Worm (Caenorhabditis elegans) whole organism, L2 larva: ENCODE measurements around the gene F52C6.2.

Source experiments
- F13H6.1 ChIP-seq: sonication (generic microtip); optimal IDR thresholded peaks from 2 replicates; lab custom pipeline; 2016; ENCODE audit warnings: missing genetic modification characterization, missing compliant biosample characterization
- R02D3.7 ChIP-seq: fragments of 150-350 bp; optimal IDR thresholded peaks from 2 replicates; lab custom pipeline; 2014; ENCODE audit warnings: missing biosample characterization, missing genetic modification characterization
- Y55F3AM.14 ChIP-seq: fragments of 200-800 bp; sonication (Bioruptor generic); optimal IDR thresholded peaks from 2 replicates; lab custom pipeline; 2018; ENCODE audit warnings: mild to moderate bottlenecking, missing genetic modification characterization, missing compliant biosample characterization
- ZK546.5 ChIP-seq: sonication (generic microtip); optimal IDR thresholded peaks from 2 replicates; lab custom pipeline; 2017; ENCODE audit warnings: missing biosample characterization, missing genetic modification characterization
- ama-1 ChIP-seq: fragments of 150-350 bp; optimal IDR thresholded peaks from 2 replicates; lab custom pipeline; 2018; ENCODE audit warnings: inconsistent platforms
- blmp-1 ChIP-seq: sonication (generic microtip); optimal IDR thresholded peaks from 2 replicates; lab custom pipeline; 2017; ENCODE audit warnings: missing genetic modification characterization, mild to moderate bottlenecking, missing compliant biosample characterization, antibody characterized with exemption, moderate library complexity; ENCODE audit not compliant: insufficient read depth
- ceh-82 ChIP-seq: fragments of 150-350 bp; optimal IDR thresholded peaks from 2 replicates; lab custom pipeline; 2014; ENCODE audit warnings: missing biosample characterization, missing genetic modification characterization
- crh-2 ChIP-seq: sonication (generic microtip); optimal IDR thresholded peaks from 2 replicates; lab custom pipeline; 2017; ENCODE audit warnings: missing biosample characterization, missing genetic modification characterization
- dmd-4 ChIP-seq: sonication (generic microtip); optimal IDR thresholded peaks from 2 replicates; lab custom pipeline; 2017; ENCODE audit warnings: missing biosample characterization, missing genetic modification characterization
- elt-1 ChIP-seq: fragments of 150-350 bp; optimal IDR thresholded peaks from 2 replicates; lab custom pipeline; 2014; ENCODE audit warnings: missing biosample characterization, missing genetic modification characterization
- elt-3 ChIP-seq: sonication (generic microtip); optimal IDR thresholded peaks from 2 replicates; lab custom pipeline; 2017; ENCODE audit warnings: missing biosample characterization, missing genetic modification characterization
- fos-1 ChIP-seq: fragments of 150-350 bp; optimal IDR thresholded peaks from 2 replicates; lab custom pipeline; 2014; ENCODE audit warnings: missing biosample characterization, missing genetic modification characterization
- lin-11 ChIP-seq: fragments of 150-350 bp; sonication (generic microtip); optimal IDR thresholded peaks from 2 replicates; lab custom pipeline; 2014; ENCODE audit warnings: missing biosample characterization, missing genetic modification characterization, inconsistent platforms, mixed read lengths
- lin-13 ChIP-seq: fragments of 150-350 bp; optimal IDR thresholded peaks from 2 replicates; lab custom pipeline; 2014; ENCODE audit warnings: missing biosample characterization, missing genetic modification reagents, missing genetic modification characterization
- lsy-2 ChIP-seq, 2 experiments: fragments of 150-350 bp in 1 of 2; sonication (generic microtip) in 1 of 2; optimal IDR thresholded peaks; 2 replicates each; lab custom pipeline; 2014 to 2017; ENCODE audit warnings: missing biosample characterization in 2 of 2, missing genetic modification characterization in 2 of 2
- mab-5 ChIP-seq: fragments of 150-350 bp; optimal IDR thresholded peaks from 2 replicates; lab custom pipeline; 2014; ENCODE audit warnings: missing biosample characterization, missing genetic modification characterization
- mbf-1 ChIP-seq: sonication (generic microtip); optimal IDR thresholded peaks from 2 replicates; lab custom pipeline; 2017; ENCODE audit warnings: missing biosample characterization, missing genetic modification characterization
- nhr-10 ChIP-seq: sonication (generic microtip); optimal IDR thresholded peaks from 2 replicates; lab custom pipeline; 2017; ENCODE audit warnings: missing biosample characterization, missing genetic modification characterization
- nhr-11 ChIP-seq: fragments of 150-350 bp; optimal IDR thresholded peaks from 2 replicates; lab custom pipeline; 2014; ENCODE audit warnings: missing biosample characterization, missing genetic modification characterization
- nhr-129 ChIP-seq: fragments of 150-350 bp; optimal IDR thresholded peaks from 2 replicates; lab custom pipeline; 2014; ENCODE audit warnings: missing biosample characterization, missing genetic modification characterization
- nhr-23 ChIP-seq: fragments of 150-350 bp; optimal IDR thresholded peaks from 2 replicates; lab custom pipeline; 2014; ENCODE audit warnings: missing biosample characterization, missing genetic modification reagents, missing genetic modification characterization
- nhr-237 ChIP-seq: fragments of 150-350 bp; optimal IDR thresholded peaks from 2 replicates; lab custom pipeline; 2014; ENCODE audit warnings: missing biosample characterization, missing genetic modification characterization
- nhr-77 ChIP-seq: fragments of 150-350 bp; optimal IDR thresholded peaks from 2 replicates; lab custom pipeline; 2014; ENCODE audit warnings: missing biosample characterization, missing genetic modification characterization
- sem-4 ChIP-seq: fragments of 150-350 bp; optimal IDR thresholded peaks from 2 replicates; lab custom pipeline; 2014; ENCODE audit warnings: missing biosample characterization, missing genetic modification reagents, missing genetic modification characterization
- skn-1 ChIP-seq: sonication (generic microtip); optimal IDR thresholded peaks from 2 replicates; lab custom pipeline; 2017; ENCODE audit warnings: missing biosample characterization, missing genetic modification characterization
- unc-39 ChIP-seq: fragments of 150-350 bp; optimal IDR thresholded peaks from 2 replicates; lab custom pipeline; 2014; ENCODE audit warnings: missing biosample characterization, missing genetic modification characterization
- unc-55 ChIP-seq: fragments of 150-350 bp; sonication (generic microtip); optimal IDR thresholded peaks from 3 replicates; lab custom pipeline; 2014; ENCODE audit warnings: missing biosample characterization, missing genetic modification reagents, missing genetic modification characterization
- unc-62 ChIP-seq: fragments of 150-350 bp; optimal IDR thresholded peaks from 2 replicates; lab custom pipeline; 2014; ENCODE audit warnings: missing biosample characterization, missing genetic modification reagents, missing genetic modification characterization
- zag-1 ChIP-seq: fragments of 150-350 bp; optimal IDR thresholded peaks from 2 replicates; lab custom pipeline; 2014; ENCODE audit warnings: missing biosample characterization, missing genetic modification characterization
- ztf-1 ChIP-seq: fragments of 200-800 bp; sonication (Bioruptor generic); conservative IDR thresholded peaks from 2 replicates; pipeline ENCODE4 v1.3.6; 2022; ENCODE audit warnings: missing genetic modification characterization, missing compliant biosample characterization
- ztf-4 ChIP-seq: fragments of 150-350 bp; optimal IDR thresholded peaks from 2 replicates; lab custom pipeline; 2014; ENCODE audit warnings: missing biosample characterization, missing genetic modification characterization

F52C6.2 gene

DNA sequence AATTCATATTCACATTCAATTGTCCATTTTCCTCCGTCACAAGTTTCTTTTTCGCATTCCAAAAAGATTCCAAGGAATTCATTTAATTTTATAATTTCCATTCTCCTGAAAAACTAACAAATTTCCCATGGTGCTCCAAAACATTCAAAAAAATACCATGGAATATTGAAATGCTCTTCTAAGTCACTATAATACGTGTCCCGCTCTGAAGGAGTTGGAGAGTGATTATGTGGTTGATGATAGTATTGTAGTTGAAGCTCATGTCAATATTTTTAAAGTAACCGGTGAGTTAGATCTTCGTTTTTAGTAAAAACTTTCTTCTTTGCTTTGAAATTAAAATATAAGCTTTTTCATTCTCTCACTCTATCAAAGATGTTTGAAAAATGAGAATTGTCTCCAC is 35.6 kb upstream of the F52C6.2 start, which contains the start of gene math-9:
Gene math-9 (minus strand): TSS at position 101 of the 400 bp plus-strand sequence.
- TF ChIP-seq nhr-77 (tag; lab: Kevin White, UChicago) (no peak), lin-11 (tag; lab: Kevin White, UChicago) (no peak), Y55F3AM.14 (GFP tag; lab: Kevin White, UChicago) (no peak), nhr-129 (tag; lab: Kevin White, UChicago) (no peak), blmp-1 (no peak), sem-4 (tag; lab: Kevin White, UChicago) (no peak), unc-39 (tag; lab: Kevin White, UChicago) (no peak)

DNA sequence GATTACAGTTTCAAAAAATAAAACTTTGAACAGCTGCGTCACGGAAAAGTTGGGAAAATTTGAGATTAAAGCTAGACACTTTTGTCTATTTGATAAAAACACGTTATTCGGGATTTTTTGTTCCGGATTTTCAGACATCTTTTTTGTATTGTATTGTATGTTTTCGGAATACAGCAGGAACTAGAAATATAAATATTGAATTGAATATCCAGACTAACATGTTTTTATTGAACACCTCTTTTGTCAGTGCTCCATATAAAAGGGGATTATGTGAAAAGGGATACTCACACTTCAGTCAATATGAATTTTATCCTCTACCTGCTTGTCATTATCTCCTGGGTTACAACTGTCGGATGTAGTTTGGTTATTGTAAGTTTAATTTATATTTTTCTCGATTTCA is 32.4 kb upstream of the F52C6.2 start, which contains the start of gene C16C4.1:
Gene C16C4.1 (plus strand): TSS at position 301 of the 400 bp plus-strand sequence.
- TF ChIP-seq unc-62 (GFP tag; lab: Kevin White, UChicago) (no peak), F13H6.1 (tag; lab: Kevin White, UChicago) (no peak), unc-39 (tag; lab: Kevin White, UChicago) (no peak), dmd-4 (no peak), lsy-2 (tag; optimal IDR thresholded peaks at IDR 0.05; lab: Kevin White, UChicago) (no peak), ztf-4 (tag; lab: Kevin White, UChicago) (no peak), ZK546.5 (tag; lab: Kevin White, UChicago) (no peak), ztf-1 (no peak), nhr-10 (no peak), crh-2 (tag; lab: Kevin White, UChicago) (no peak), mab-5 (tag; lab: Kevin White, UChicago) (no peak), mbf-1 (no peak), zag-1 (no peak), nhr-129 (tag; lab: Kevin White, UChicago) (no peak), R02D3.7 (tag; lab: Kevin White, UChicago) (no peak), elt-3 (no peak)

DNA sequence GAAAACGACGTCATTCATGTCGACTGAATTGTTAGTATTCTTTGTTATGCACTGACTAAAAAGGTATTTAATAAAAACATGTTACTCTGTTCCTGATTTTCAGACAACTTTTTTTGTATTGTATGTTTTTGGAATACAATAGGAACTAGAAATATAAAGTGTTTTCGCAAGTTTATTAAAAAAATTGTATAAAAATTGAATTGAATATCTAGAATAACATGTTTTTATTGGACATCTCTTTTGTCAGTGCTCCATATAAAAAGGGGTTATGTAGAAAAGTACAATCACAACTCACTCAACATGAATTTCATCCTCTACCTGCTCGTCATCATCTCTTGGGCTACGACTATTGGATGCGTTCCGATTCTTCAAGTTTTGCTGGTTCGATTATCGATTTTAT is 31.0 kb upstream of the F52C6.2 start, which contains the start of gene C46F9.5:
Gene C46F9.5 (plus strand): TSS at position 301 of the 400 bp plus-strand sequence.
- TF ChIP-seq nhr-11 = no peak
- TF ChIP-seq mbf-1 = no peak
- TF ChIP-seq nhr-23 (tag; lab: Kevin White, UChicago) = no peak

DNA sequence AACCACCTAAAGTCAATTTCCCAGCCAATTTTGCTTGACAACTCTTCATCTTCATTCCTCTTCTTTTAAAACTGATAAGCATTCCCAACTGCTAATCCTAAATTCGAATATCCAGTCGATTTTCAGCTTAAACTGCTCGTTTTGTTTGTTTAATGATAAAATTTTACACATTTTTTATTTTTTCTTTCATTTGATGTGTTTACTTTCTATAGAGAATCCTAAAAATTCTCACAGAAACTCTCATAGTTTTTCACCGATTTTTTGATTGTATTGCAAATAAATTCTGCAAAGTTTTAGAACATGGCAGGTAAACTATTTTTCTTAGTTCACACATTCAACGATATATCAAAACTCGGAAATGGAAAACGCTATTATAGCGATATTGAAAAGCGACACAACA is 30.5 kb upstream of the F52C6.2 start, which contains the start of gene math-25:
Gene math-25 (plus strand): TSS at position 301 of the 400 bp plus-strand sequence.
- TF ChIP-seq dmd-4 = no peak
- TF ChIP-seq mab-5 (tag; lab: Kevin White, UChicago) = no peak
- TF ChIP-seq ceh-82 (tag; lab: Kevin White, UChicago) = no peak

DNA sequence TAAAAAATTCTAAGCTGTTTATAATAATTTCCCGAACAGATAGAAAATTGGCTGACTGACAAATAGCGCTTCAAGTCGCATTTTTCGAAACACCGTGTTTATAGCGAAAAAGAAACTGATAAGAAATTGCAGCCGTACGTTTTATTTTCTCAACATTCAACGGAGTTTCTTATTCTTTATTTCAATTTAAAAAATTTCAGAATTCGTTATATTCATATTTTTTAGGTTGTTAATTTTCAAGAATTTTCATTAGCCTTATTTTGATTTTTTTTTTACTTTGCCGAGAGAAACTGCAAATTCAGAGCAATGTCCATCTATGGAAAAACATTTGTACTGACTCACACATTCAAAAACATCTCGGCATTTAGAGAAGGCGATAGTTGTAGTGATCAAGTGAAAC is 28.3 kb upstream of the F52C6.2 start, which contains the start of gene C46F9.6:
Gene C46F9.6 (plus strand): TSS at position 301 of the 400 bp plus-strand sequence.
- no peak for TF ChIP-seq F13H6.1 (tag; lab: Kevin White, UChicago)
- no peak for TF ChIP-seq skn-1
- TF ChIP-seq fos-1 (tag; lab: Kevin White, UChicago) = peak; percentile 9
- TF ChIP-seq blmp-1 = no peak
- no peak for TF ChIP-seq elt-1 (tag; lab: Kevin White, UChicago)
- TF ChIP-seq, all 48 proteins: peak for 1

DNA sequence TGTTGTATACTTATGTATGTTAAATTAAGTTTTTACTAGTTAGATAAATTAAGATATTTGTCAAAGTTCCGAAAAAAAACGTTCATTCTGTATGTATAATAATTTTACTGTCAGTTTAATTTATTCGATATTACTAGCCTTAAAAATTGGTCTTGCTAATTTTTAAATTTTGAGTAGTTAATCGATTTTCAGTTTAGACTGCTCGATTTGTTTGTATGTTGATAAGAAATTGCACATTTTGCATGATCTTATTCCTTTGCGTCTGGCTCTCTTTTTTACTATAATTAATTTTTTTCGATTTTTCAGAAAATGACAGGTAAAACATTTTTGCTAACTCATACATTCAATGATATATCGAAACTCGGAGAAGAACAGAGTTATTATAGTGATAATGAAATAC is 26.3 kb upstream of the F52C6.2 start, which contains the start of gene math-24:
Gene math-24 (plus strand): TSS at position 301 of the 400 bp plus-strand sequence.
- TF ChIP-seq nhr-23 (tag; lab: Kevin White, UChicago) = no peak
- no peak for TF ChIP-seq lin-13 (GFP tag; lab: Kevin White, UChicago)
- TF ChIP-seq ama-1 (lab: Kevin White, UChicago) = no peak

DNA sequence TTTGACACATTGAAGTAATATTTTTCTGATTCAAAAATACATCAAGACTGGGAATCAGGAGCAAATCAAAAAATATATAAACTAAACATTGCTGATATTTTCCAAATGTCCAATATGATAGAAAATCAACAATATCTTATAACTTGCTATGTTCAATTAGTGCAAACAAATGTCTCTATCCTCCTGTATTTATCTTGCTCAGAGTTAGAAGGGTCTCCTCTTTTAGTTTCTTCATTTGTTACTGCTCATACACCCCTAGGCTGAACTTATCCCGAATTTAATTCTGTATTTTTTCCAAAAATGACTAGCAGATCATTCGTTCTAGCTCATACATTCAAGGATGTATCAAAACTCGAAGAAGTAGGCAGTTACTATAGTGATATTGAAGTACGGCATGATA is 24.3 kb upstream of the F52C6.2 start, which contains the start of gene math-23:
Gene math-23 (plus strand): TSS at position 301 of the 400 bp plus-strand sequence.
- TF ChIP-seq blmp-1 (no peak), unc-39 (tag; lab: Kevin White, UChicago) (no peak), unc-55 (GFP tag; lab: Kevin White, UChicago) (no peak), nhr-237 (tag; lab: Kevin White, UChicago) (no peak), fos-1 (tag; lab: Kevin White, UChicago) (no peak)
